Worm (Caenorhabditis elegans): ENCODE results near the gene rif-1.1.

DNA sequence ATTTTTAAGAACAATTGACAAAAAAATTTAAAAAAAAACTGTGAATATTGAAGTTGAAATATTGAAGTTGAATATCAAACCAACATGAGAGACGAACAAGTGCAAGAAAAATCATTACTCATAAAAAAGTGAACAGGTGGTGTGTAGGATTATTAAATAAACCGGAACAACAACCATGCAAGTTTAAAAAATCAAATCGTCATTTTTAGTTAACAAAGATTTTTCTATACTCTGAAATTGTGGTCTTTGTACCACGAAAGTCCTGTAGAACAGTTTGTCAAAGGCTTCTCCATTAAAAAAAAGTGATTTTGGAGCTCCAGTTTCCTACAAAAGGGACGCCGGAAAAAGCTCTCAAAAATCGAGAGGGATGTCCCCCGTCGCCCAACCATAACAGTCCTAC lies 21.1 kb downstream of the rif-1.1 start, which contains the start of gene C06A12.19:
- TF ChIP-seq ref-1 (GFP tag; conservative IDR thresholded peaks at IDR 0.05) (no peak), T22C8.4 (GFP tag; IDR thresholded peaks at IDR 0.05) (no peak), ztf-23 (GFP tag; IDR thresholded peaks at IDR 0.05) (no peak), cog-1 (tag; optimal IDR thresholded peaks at IDR 0.05) (no peak), klf-2 (GFP tag; conservative IDR thresholded peaks at IDR 0.05) (no peak), flt-1 (GFP tag; IDR thresholded peaks at IDR 0.05) (no peak)

Measured in whole organism, midembryonic.